Fruit fly (Drosophila melanogaster) whole organism, embryonic: ENCODE data around the gene E2f1.
A peak's percentile ranks its signal among the peaks of the same experiment; 100 is the strongest.

Experiments used
- Asciz ChIP-seq: fragments of 200-800 bp; sonication (Bioruptor generic); optimal IDR thresholded peaks from 2 replicates; lab custom pipeline; 2017; ENCODE audit warnings: missing biosample characterization, mild to moderate bottlenecking, missing genetic modification characterization, missing genetic modification reagents
- Atf-2 ChIP-seq: fragments of 200-800 bp; sonication (Bioruptor generic); optimal IDR thresholded peaks from 2 replicates; lab custom pipeline; 2016; ENCODE audit warnings: missing biosample characterization, missing genetic modification characterization
- CG10543 ChIP-seq: fragments of 200-800 bp; sonication (Bioruptor generic); optimal IDR thresholded peaks from 3 replicates; lab custom pipeline; 2017; ENCODE audit warnings: missing biosample characterization, mild to moderate bottlenecking, missing genetic modification characterization, moderate library complexity
- CG10979 ChIP-seq: fragments of 200-800 bp; sonication (Bioruptor generic); optimal IDR thresholded peaks from 2 replicates; lab custom pipeline; 2018; ENCODE audit warnings: missing biosample characterization, mild to moderate bottlenecking, missing genetic modification characterization, moderate library complexity
- CG12236 ChIP-seq: fragments of 200-800 bp; sonication (Bioruptor generic); optimal IDR thresholded peaks from 2 replicates; lab custom pipeline; 2016; ENCODE audit warnings: missing biosample characterization, missing genetic modification characterization
- CG14860 ChIP-seq: fragments of 200-800 bp; sonication (Bioruptor generic); IDR thresholded peaks from 3 replicates; pipeline ENCODE4 v1.3.6; 2022; ENCODE audit warnings: missing biosample characterization, missing genetic modification characterization; ENCODE audit not compliant: partially characterized antibody
- CG15479 ChIP-seq: fragments of 200-800 bp; sonication (Bioruptor generic); optimal IDR thresholded peaks from 3 replicates; lab custom pipeline; 2019; ENCODE audit warnings: missing biosample characterization, mild to moderate bottlenecking, missing genetic modification characterization, moderate library complexity
- CG1647 ChIP-seq: fragments of 200-800 bp; sonication (Bioruptor generic); optimal IDR thresholded peaks from 3 replicates; lab custom pipeline; 2016; ENCODE audit warnings: missing biosample characterization, missing genetic modification characterization
- CG16815 ChIP-seq: fragments of 200-800 bp; sonication (Bioruptor generic); optimal IDR thresholded peaks from 3 replicates; lab custom pipeline; 2017; ENCODE audit warnings: missing biosample characterization, mild to moderate bottlenecking, missing genetic modification characterization
- CG17385 ChIP-seq: fragments of 200-800 bp; sonication (Bioruptor generic); optimal IDR thresholded peaks from 3 replicates; lab custom pipeline; 2018; ENCODE audit warnings: missing biosample characterization, mild to moderate bottlenecking, missing genetic modification characterization
- CG17829 ChIP-seq: fragments of 200-800 bp; optimal IDR thresholded peaks from 2 replicates; lab custom pipeline; 2019; ENCODE audit warnings: missing biosample characterization, mild to moderate bottlenecking, missing genetic modification characterization, moderate library complexity
- CG2199 ChIP-seq: fragments of 200-800 bp; sonication (Bioruptor generic); IDR thresholded peaks from 3 replicates; pipeline ENCODE4 v1.3.6; 2022; ENCODE audit warnings: missing biosample characterization, missing genetic modification characterization
- CG33213 ChIP-seq: fragments of 200-800 bp; sonication (Bioruptor generic); optimal IDR thresholded peaks from 3 replicates; lab custom pipeline; 2016; ENCODE audit warnings: missing biosample characterization, missing genetic modification characterization
- CG5180 ChIP-seq: fragments of 200-800 bp; sonication (Bioruptor generic); optimal IDR thresholded peaks from 3 replicates; lab custom pipeline; 2017; ENCODE audit warnings: missing biosample characterization, missing genetic modification characterization, mild to moderate bottlenecking, moderate library complexity, missing genetic modification reagents
- CG6791 ChIP-seq: fragments of 200-800 bp; sonication (Bioruptor generic); IDR thresholded peaks from 3 replicates; pipeline ENCODE4 v1.3.6; 2022; ENCODE audit warnings: missing biosample characterization, missing genetic modification characterization; ENCODE audit not compliant: partially characterized antibody
- CG7271 ChIP-seq: fragments of 200-800 bp; sonication (Bioruptor generic); optimal IDR thresholded peaks from 2 replicates; lab custom pipeline; 2018; ENCODE audit warnings: missing biosample characterization, mild to moderate bottlenecking, missing genetic modification characterization, moderate library complexity
- CG7839 ChIP-seq: fragments of 200-800 bp; sonication (Bioruptor generic); optimal IDR thresholded peaks from 3 replicates; lab custom pipeline; 2018; ENCODE audit warnings: missing biosample characterization, mild to moderate bottlenecking, missing genetic modification characterization, moderate library complexity
- CG8281 ChIP-seq: fragments of 200-800 bp; sonication (Bioruptor generic); optimal IDR thresholded peaks from 2 replicates; lab custom pipeline; 2018; ENCODE audit warnings: missing biosample characterization, mild to moderate bottlenecking, missing genetic modification characterization, moderate library complexity
- D ChIP-seq, 2 experiments: fragments of 200-800 bp in 1 of 2; fragments of >200 bp in 1 of 2; sonication (Bioruptor generic) in 1 of 2; optimal IDR thresholded peaks; 2 replicates in 1 of 2; 3 replicates in 1 of 2; lab custom pipeline; 2017; ENCODE audit warnings: mild to moderate bottlenecking in 1 of 2, missing biosample characterization in 1 of 2, missing genetic modification characterization in 1 of 2, missing genetic modification reagents in 1 of 2
- Dad ChIP-seq: fragments of 200-800 bp; sonication (Bioruptor generic); optimal IDR thresholded peaks from 3 replicates; lab custom pipeline; 2016; ENCODE audit warnings: missing biosample characterization, missing genetic modification characterization
- Dfd ChIP-seq, 2 experiments: fragments of >200 bp; optimal IDR thresholded peaks; 2 replicates each; lab custom pipeline; 2017; ENCODE audit warnings: missing biosample characterization in 2 of 2, missing genetic modification characterization in 2 of 2
- Dref ChIP-seq: fragments of 200-800 bp; sonication (Bioruptor generic); IDR thresholded peaks from 2 replicates; pipeline ENCODE4 v1.3.6; 2022; ENCODE audit warnings: missing biosample characterization, missing genetic modification characterization
- GATAe ChIP-seq: fragments of 200-800 bp; sonication (Bioruptor generic); conservative IDR thresholded peaks from 2 replicates; pipeline ENCODE4 v1.3.6; 2022; ENCODE audit warnings: missing biosample characterization, missing genetic modification characterization
- Hr78 ChIP-seq, 2 experiments: fragments of 200-800 bp in 1 of 2; fragments of >200 bp in 1 of 2; sonication (Bioruptor generic) in 1 of 2; optimal IDR thresholded peaks; 2 replicates each; lab custom pipeline; 2017 to 2019; ENCODE audit warnings: missing biosample characterization in 2 of 2, missing genetic modification characterization in 2 of 2, mild to moderate bottlenecking in 1 of 2, moderate library complexity in 1 of 2
- Med ChIP-seq: fragments of 200-800 bp; sonication (Bioruptor generic); peaks from one replicate; lab custom pipeline; 2016; ENCODE audit warnings: missing biosample characterization, missing genetic modification characterization, mild to moderate bottlenecking, inconsistent platforms, moderate library complexity
- Neu2 ChIP-seq: fragments of 200-800 bp; sonication (Bioruptor generic); optimal IDR thresholded peaks from 3 replicates; lab custom pipeline; 2016; ENCODE audit warnings: missing biosample characterization, missing genetic modification characterization, borderline replicate concordance
- Pdp1 ChIP-seq, 2 experiments: fragments of 200-800 bp; sonication (Bioruptor generic); optimal IDR thresholded peaks; 3 replicates each; lab custom pipeline; 2016; ENCODE audit warnings: missing biosample characterization in 2 of 2, missing genetic modification characterization in 2 of 2, mild to moderate bottlenecking in 1 of 2, moderate library complexity in 1 of 2
- Trl ChIP-seq, 3 experiments: fragments of >200 bp in 2 of 3; fragments of 200-800 bp in 1 of 3; sonication (Bioruptor generic) in 1 of 3; optimal IDR thresholded peaks; 2 replicates in 1 of 3; 3 replicates in 2 of 3; lab custom pipeline; 2016 to 2017; ENCODE audit warnings: missing biosample characterization in 1 of 3, missing genetic modification characterization in 1 of 3
- bigmax ChIP-seq: fragments of 200-800 bp; sonication (Bioruptor generic); optimal IDR thresholded peaks from 2 replicates; lab custom pipeline; 2018; ENCODE audit warnings: missing biosample characterization, mild to moderate bottlenecking, missing genetic modification characterization
- cas ChIP-seq: fragments of 200-800 bp; sonication (Bioruptor generic); IDR thresholded peaks from 2 replicates; pipeline ENCODE4 v1.3.6; 2022; ENCODE audit warnings: missing biosample characterization, missing genetic modification characterization
- ci ChIP-seq: fragments of 200-800 bp; sonication (Bioruptor generic); IDR thresholded peaks from 3 replicates; pipeline ENCODE4 v1.3.6; 2022; ENCODE audit warnings: missing biosample characterization, missing genetic modification characterization
- crc ChIP-seq: fragments of 200-800 bp; sonication (Bioruptor generic); optimal IDR thresholded peaks from 2 replicates; lab custom pipeline; 2016; ENCODE audit warnings: missing biosample characterization, missing genetic modification characterization
- dpn ChIP-seq, 2 experiments: fragments of 200-800 bp; sonication (Bioruptor generic); optimal IDR thresholded peaks; 3 replicates each; lab custom pipeline; 2016; ENCODE audit warnings: missing biosample characterization in 2 of 2, missing genetic modification characterization in 2 of 2
- her ChIP-seq: fragments of 200-800 bp; sonication (Bioruptor generic); optimal IDR thresholded peaks from 2 replicates; lab custom pipeline; 2016; ENCODE audit warnings: missing biosample characterization, missing genetic modification characterization
- insv ChIP-seq, 2 experiments: fragments of 200-800 bp; sonication (Bioruptor generic); optimal IDR thresholded peaks; 3 replicates each; lab custom pipeline; 2016 to 2018; ENCODE audit warnings: missing biosample characterization in 2 of 2, missing genetic modification characterization in 2 of 2
- lov ChIP-seq, 2 experiments: fragments of 200-800 bp in 1 of 2; fragments of >200 bp in 1 of 2; sonication (Bioruptor generic) in 1 of 2; IDR thresholded peaks in 1 of 2; optimal IDR thresholded peaks in 1 of 2; 2 replicates in 1 of 2; 3 replicates in 1 of 2; pipeline versions ENCODE4 v1.3.6 to Lab custom; 2017 to 2022; ENCODE audit warnings: missing biosample characterization in 1 of 2, missing genetic modification characterization in 1 of 2
- nerfin-1 ChIP-seq: fragments of 200-800 bp; sonication (Bioruptor generic); optimal IDR thresholded peaks from 3 replicates; lab custom pipeline; 2019; ENCODE audit warnings: missing biosample characterization, mild to moderate bottlenecking, missing genetic modification characterization, moderate library complexity
- onecut ChIP-seq: fragments of 200-800 bp; sonication (Bioruptor generic); IDR thresholded peaks from 2 replicates; pipeline ENCODE4 v1.3.6; 2022; ENCODE audit warnings: missing biosample characterization, missing genetic modification characterization
- pb ChIP-seq: fragments of 200-800 bp; sonication (Bioruptor generic); optimal IDR thresholded peaks from 3 replicates; lab custom pipeline; 2016; ENCODE audit warnings: missing biosample characterization, missing genetic modification characterization
- sd ChIP-seq: fragments of 200-800 bp; sonication (Bioruptor generic); optimal IDR thresholded peaks from 3 replicates; lab custom pipeline; 2018; ENCODE audit warnings: missing biosample characterization, mild to moderate bottlenecking, missing genetic modification characterization, moderate library complexity
- sens ChIP-seq: fragments of 200-800 bp; sonication (Bioruptor generic); peaks from one replicate; lab custom pipeline; 2016; ENCODE audit warnings: missing biosample characterization, missing genetic modification characterization
- twi ChIP-seq: fragments of 200-800 bp; optimal IDR thresholded peaks from 2 replicates; lab custom pipeline; 2019; ENCODE audit warnings: missing biosample characterization, mild to moderate bottlenecking, missing genetic modification characterization, moderate library complexity
- unc-4 ChIP-seq: fragments of 200-800 bp; sonication (Bioruptor generic); IDR thresholded peaks from 2 replicates; pipeline ENCODE4 v1.3.6; 2022; ENCODE audit warnings: missing biosample characterization, missing genetic modification characterization; ENCODE audit not compliant: partially characterized antibody
- usp ChIP-seq: fragments of >200 bp; optimal IDR thresholded peaks from 2 replicates; lab custom pipeline; 2017; ENCODE audit warnings: missing biosample characterization, missing genetic modification characterization
- vfl ChIP-seq: fragments of 200-800 bp; sonication (Bioruptor generic); optimal IDR thresholded peaks from 2 replicates; lab custom pipeline; 2016; ENCODE audit warnings: missing biosample characterization, missing genetic modification characterization
- zen2 ChIP-seq: fragments of 200-800 bp; sonication (Bioruptor generic); IDR thresholded peaks from 3 replicates; pipeline ENCODE4 v1.3.6; 2022; ENCODE audit warnings: missing biosample characterization, missing genetic modification characterization; ENCODE audit not compliant: partially characterized antibody

E2f1 gene

DNA sequence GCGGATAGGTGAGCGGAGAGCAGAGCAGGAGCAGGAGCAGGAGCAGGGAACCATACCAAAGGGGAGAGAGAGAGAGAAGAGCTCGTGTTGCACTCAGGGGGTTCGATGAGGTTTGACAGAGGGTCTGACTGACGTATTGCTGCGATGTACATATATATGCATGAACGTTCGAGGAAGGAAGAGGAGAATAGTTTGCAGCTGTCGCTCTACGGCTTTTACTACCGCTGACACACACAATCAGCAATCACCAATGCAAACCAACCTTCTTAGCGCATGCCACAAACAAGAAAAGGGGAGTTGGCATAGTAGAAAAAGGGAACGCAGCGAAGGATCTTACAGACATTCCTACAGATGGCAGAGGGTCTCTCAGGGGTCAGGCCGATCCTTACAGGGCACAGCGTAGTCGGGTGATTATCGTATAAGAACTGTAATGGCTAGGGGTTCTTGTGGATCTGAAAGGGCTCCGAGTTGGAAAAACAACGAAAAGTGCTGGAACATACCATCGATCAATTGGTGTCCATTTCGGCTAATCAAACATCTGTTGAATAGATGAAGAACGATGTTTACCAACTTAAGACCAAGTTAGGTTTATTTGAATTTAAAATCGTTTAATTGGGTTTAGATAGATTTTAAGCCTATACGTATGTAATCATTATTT, 20.2 kb downstream of the E2f1 start (continued):
- TF ChIP-seq insv (GFP tag; optimal IDR thresholded peaks at IDR 0.05; lab: Kevin White, UChicago) (peak in 1 of 2 experiments; percentile 86), GATAe (GFP tag; lab: Robert Waterston, UW) (no peak), sens (GFP tag; lab: Kevin White, UChicago) (peak; percentile 64), vfl (GFP tag; lab: Kevin White, UChicago) (no peak), CG8281 (peak; percentile 31), usp (GFP tag; lab: Kevin White, UChicago) (no peak), D (optimal IDR thresholded peaks at IDR 0.05; lab: Kevin White, UChicago) (peak; percentile 98), D (GFP tag; optimal IDR thresholded peaks at IDR 0.05; lab: Kevin White, UChicago) (no peak), crc (no peak)

DNA sequence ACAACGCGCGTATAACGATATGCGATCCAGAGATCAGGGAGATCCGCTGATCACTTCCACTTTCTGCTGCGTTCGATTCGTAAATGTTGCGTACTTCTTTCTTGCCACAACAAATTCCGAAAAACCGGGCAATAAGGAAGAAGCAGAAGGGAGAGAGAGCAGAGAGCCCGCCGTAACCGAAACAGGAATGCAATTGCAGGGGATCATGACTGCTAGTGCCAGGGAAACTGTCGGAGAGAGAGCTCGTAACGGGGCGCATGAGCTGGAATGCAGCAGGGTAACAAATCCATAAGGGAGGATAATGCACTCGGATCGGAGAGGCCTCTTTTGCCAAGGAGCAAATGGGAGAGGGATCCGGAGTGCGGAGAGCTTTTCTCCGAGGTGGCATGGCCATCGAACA, 22.2 kb downstream of the E2f1 start:
- TF ChIP-seq lov (optimal IDR thresholded peaks at IDR 0.05; lab: Kevin White, UChicago): no peak
- TF ChIP-seq lov (GFP tag; IDR thresholded peaks at IDR 0.05; lab: Robert Waterston, UW): 0 out of 3 replicates have a peak, but pooled peaks have one; percentile 43
- TF ChIP-seq zen2 (GFP tag; lab: Robert Waterston, UW): no peak
- no peak for TF ChIP-seq Dad
- TF ChIP-seq pb: no peak
- TF ChIP-seq CG7839 (tag; lab: Kevin White, UChicago): no peak
- TF ChIP-seq Dfd (GFP tag; optimal IDR thresholded peaks at IDR 0.05; lab: Kevin White, UChicago): no peak
- no peak for TF ChIP-seq twi
- no peak for TF ChIP-seq Hr78 (GFP tag; optimal IDR thresholded peaks at IDR 0.05; lab: Kevin White, UChicago)
- TF ChIP-seq unc-4: no peak
- TF ChIP-seq CG17385: peak; percentile 82
- TF ChIP-seq CG15479 (GFP tag; lab: Kevin White, UChicago): peak; percentile 52
- TF ChIP-seq cas (GFP tag; lab: Robert Waterston, UW): no peak
- peak; percentile 33 for TF ChIP-seq CG5180 (GFP tag; lab: Kevin White, UChicago)
- peak; percentile 27 for TF ChIP-seq sd (tag; lab: Kevin White, UChicago)
- TF ChIP-seq CG7271 (tag; lab: Kevin White, UChicago): peak; percentile 10
- no peak for TF ChIP-seq CG10543 (GFP tag; lab: Kevin White, UChicago)
- no peak for TF ChIP-seq dpn (GFP tag; optimal IDR thresholded peaks at IDR 0.05; lab: Kevin White, UChicago)
- TF ChIP-seq Dref (GFP tag; lab: Robert Waterston, UW): no peak
- no peak for TF ChIP-seq Neu2 (GFP tag; lab: Kevin White, UChicago)
- TF ChIP-seq onecut (GFP tag; lab: Robert Waterston, UW): no peak
- no peak for TF ChIP-seq CG16815 (GFP tag; lab: Kevin White, UChicago)
- TF ChIP-seq Trl (optimal IDR thresholded peaks at IDR 0.05; lab: Kevin White, UChicago): peak in 1 of 2 experiments; percentile 84
- TF ChIP-seq Trl (GFP tag; optimal IDR thresholded peaks at IDR 0.05; lab: Kevin White, UChicago): no peak
- no peak for TF ChIP-seq CG17829 (tag; lab: Kevin White, UChicago)
- no peak for TF ChIP-seq CG12236 (GFP tag; lab: Kevin White, UChicago)
- no peak for TF ChIP-seq CG6791 (GFP tag; lab: Robert Waterston, UW)
- no peak for TF ChIP-seq bigmax (GFP tag; lab: Kevin White, UChicago)
- TF ChIP-seq CG14860 (GFP tag; lab: Robert Waterston, UW): no peak
- no peak for TF ChIP-seq Pdp1 (GFP tag; optimal IDR thresholded peaks at IDR 0.05; lab: Kevin White, UChicago)
- no peak for TF ChIP-seq CG1647 (GFP tag; lab: Kevin White, UChicago)
- peak; percentile 66 for TF ChIP-seq nerfin-1 (tag; lab: Kevin White, UChicago)
- no peak for TF ChIP-seq CG33213 (GFP tag; lab: Kevin White, UChicago)
- TF ChIP-seq her (GFP tag; lab: Kevin White, UChicago): no peak
- TF ChIP-seq Atf-2 (GFP tag; lab: Kevin White, UChicago): no peak
- 0 out of 3 replicates have a peak, but pooled peaks have one; percentile 9 for TF ChIP-seq CG2199 (GFP tag; lab: Robert Waterston, UW)
- TF ChIP-seq Med: peak; percentile 28
- no peak for TF ChIP-seq Asciz (GFP tag; lab: Kevin White, UChicago)
- no peak for TF ChIP-seq CG10979 (tag; lab: Kevin White, UChicago)
- TF ChIP-seq insv (GFP tag; optimal IDR thresholded peaks at IDR 0.05; lab: Kevin White, UChicago): peak in 1 of 2 experiments; percentile 17
- 0 out of 3 replicates have a peak, but pooled peaks have one; percentile 24 for TF ChIP-seq ci (GFP tag; lab: Robert Waterston, UW)
